Worm (Caenorhabditis elegans) whole organism, young adult: Measurements from ENCODE around the gene gbf-1.
"Not testable (repeated sequence)": the region's sequence is repeated elsewhere in the genome, so short reads cannot be mapped to it uniquely, and the experiment has no call there.

ENCODE experiments used
- B0035.1 ChIP-seq: sonication (generic microtip); optimal IDR thresholded peaks from 2 replicates; lab custom pipeline; 2016; ENCODE audit warnings: missing genetic modification characterization, mild to moderate bottlenecking, missing compliant biosample characterization, missing genotype, missing genetic modification reagents
- B0336.3 ChIP-seq: fragments of 200-800 bp; sonication (Bioruptor generic); IDR thresholded peaks from 2 replicates; pipeline ENCODE4 v1.3.6; 2022; ENCODE audit warnings: missing genetic modification characterization, missing compliant biosample characterization
- K11D2.4 ChIP-seq: fragments of 200-800 bp; sonication (Bioruptor generic); IDR thresholded peaks from 2 replicates; pipeline ENCODE4 v1.3.6; 2022; ENCODE audit warnings: missing genetic modification reagents, missing genetic modification characterization, missing compliant biosample characterization
- K12H6.12 ChIP-seq: fragments of 200-800 bp; sonication (Bioruptor generic); optimal IDR thresholded peaks from 2 replicates; lab custom pipeline; 2018; ENCODE audit warnings: mild to moderate bottlenecking, missing genetic modification characterization, missing compliant biosample characterization
- T07F8.4 ChIP-seq: sonication (generic microtip); optimal IDR thresholded peaks from 2 replicates; lab custom pipeline; 2016; ENCODE audit warnings: mild to moderate bottlenecking, missing genetic modification characterization, moderate library complexity, missing compliant biosample characterization
- Y67H2A.10 ChIP-seq: fragments of 200-800 bp; sonication (Bioruptor generic); conservative IDR thresholded peaks from 2 replicates; pipeline ENCODE4 v1.3.6; 2022; ENCODE audit warnings: missing genetic modification reagents, missing genetic modification characterization, missing compliant biosample characterization
- ama-1 ChIP-seq, 3 experiments: fragments of 150-350 bp in 1 of 3; sonication (generic microtip) in 2 of 3; optimal IDR thresholded peaks; 2 replicates each; lab custom pipeline; 2014 to 2018; ENCODE audit warnings: missing biosample characterization in 2 of 3, missing genetic modification characterization in 2 of 3, missing genetic modification reagents in 2 of 3
- atf-7 ChIP-seq: sonication (generic microtip); optimal IDR thresholded peaks from 2 replicates; lab custom pipeline; 2017; ENCODE audit warnings: mild to moderate bottlenecking, missing genetic modification characterization, missing compliant biosample characterization
- cebp-1 ChIP-seq, 2 experiments: fragments of 200-800 bp in 1 of 2; sonication (Bioruptor generic) in 1 of 2; sonication (generic microtip) in 1 of 2; IDR thresholded peaks in 1 of 2; optimal IDR thresholded peaks in 1 of 2; 2 replicates each; pipeline versions ENCODE4 v1.3.6 to Lab custom; 2017 to 2022; ENCODE audit warnings: missing compliant biosample characterization in 2 of 2, missing genetic modification characterization in 2 of 2, mild to moderate bottlenecking in 1 of 2, missing genetic modification reagents in 1 of 2, moderate library complexity in 1 of 2
- cebp-2 ChIP-seq: fragments of 200-800 bp; sonication (Bioruptor generic); IDR thresholded peaks from 2 replicates; pipeline ENCODE4 v1.3.6; 2022; ENCODE audit warnings: missing genetic modification characterization, missing compliant biosample characterization
- ceh-100 ChIP-seq: fragments of 200-800 bp; sonication (Bioruptor generic); IDR thresholded peaks from 2 replicates; pipeline ENCODE4 v1.3.6; 2022; ENCODE audit warnings: missing genetic modification reagents, missing genetic modification characterization, missing compliant biosample characterization
- ceh-27 ChIP-seq: fragments of 200-800 bp; sonication (Bioruptor generic); optimal IDR thresholded peaks from 2 replicates; lab custom pipeline; 2018; ENCODE audit warnings: mild to moderate bottlenecking, missing genetic modification characterization, moderate library complexity, missing compliant biosample characterization
- ceh-79 ChIP-seq: sonication (generic microtip); optimal IDR thresholded peaks from 2 replicates; lab custom pipeline; 2017; ENCODE audit warnings: mild to moderate bottlenecking, missing genetic modification characterization, missing compliant biosample characterization
- dox-1 ChIP-seq: fragments of 200-800 bp; sonication (Bioruptor generic); IDR thresholded peaks from 2 replicates; pipeline ENCODE4 v1.3.6; 2022; ENCODE audit warnings: missing genetic modification reagents, missing genetic modification characterization, missing compliant biosample characterization
- egl-18 ChIP-seq: fragments of 200-800 bp; sonication (Bioruptor generic); IDR thresholded peaks from 2 replicates; pipeline ENCODE4 v1.3.6; 2022; ENCODE audit warnings: missing genetic modification reagents, missing genetic modification characterization, missing compliant biosample characterization
- egrh-3 ChIP-seq: fragments of 200-800 bp; sonication (Bioruptor generic); IDR thresholded peaks from 2 replicates; pipeline ENCODE4 v1.3.6; 2022; ENCODE audit warnings: missing genetic modification reagents, missing genetic modification characterization, missing compliant biosample characterization
- ekl-4 ChIP-seq: fragments of 200-800 bp; sonication (Bioruptor generic); IDR thresholded peaks from 2 replicates; pipeline ENCODE4 v1.3.6; 2022; ENCODE audit warnings: missing genetic modification reagents, missing genetic modification characterization, missing compliant biosample characterization
- fkh-3 ChIP-seq: sonication (generic microtip); optimal IDR thresholded peaks from 2 replicates; lab custom pipeline; 2016; ENCODE audit warnings: mild to moderate bottlenecking, missing genetic modification characterization, missing compliant biosample characterization
- hmg-1.2 ChIP-seq: fragments of 200-800 bp; sonication (Bioruptor generic); IDR thresholded peaks from 2 replicates; pipeline ENCODE4 v1.3.6; 2022; ENCODE audit warnings: missing genetic modification reagents, missing genetic modification characterization, missing compliant biosample characterization
- let-607 ChIP-seq, 2 experiments: fragments of 200-800 bp in 1 of 2; sonication (Bioruptor generic) in 1 of 2; sonication (generic microtip) in 1 of 2; optimal IDR thresholded peaks; 2 replicates each; lab custom pipeline; 2016 to 2018; ENCODE audit warnings: mild to moderate bottlenecking in 2 of 2, missing compliant biosample characterization in 2 of 2, missing genetic modification characterization in 2 of 2, moderate library complexity in 2 of 2, missing genotype in 1 of 2
- lin-35 ChIP-seq, 3 experiments: fragments of 150-350 bp in 2 of 3; sonication (generic microtip) in 1 of 3; optimal IDR thresholded peaks; 2 replicates each; lab custom pipeline; 2014 to 2018; ENCODE audit warnings: missing biosample characterization in 3 of 3, missing genetic modification characterization in 3 of 3, missing genetic modification reagents in 3 of 3
- lin-54 ChIP-seq: fragments of 200-800 bp; sonication (Bioruptor generic); optimal IDR thresholded peaks from 2 replicates; lab custom pipeline; 2018; ENCODE audit warnings: mild to moderate bottlenecking, missing genetic modification characterization, missing compliant biosample characterization
- lsl-1 ChIP-seq: fragments of 200-800 bp; sonication (Bioruptor generic); optimal IDR thresholded peaks from 2 replicates; lab custom pipeline; 2018; ENCODE audit warnings: mild to moderate bottlenecking, missing genetic modification characterization, moderate library complexity, missing compliant biosample characterization
- madf-3 ChIP-seq: fragments of 200-800 bp; sonication (Bioruptor generic); IDR thresholded peaks from 2 replicates; pipeline ENCODE4 v1.3.6; 2022; ENCODE audit warnings: missing genetic modification reagents, missing genetic modification characterization, missing compliant biosample characterization
- madf-6 ChIP-seq: fragments of 200-800 bp; sonication (Bioruptor generic); IDR thresholded peaks from 2 replicates; pipeline ENCODE4 v1.3.6; 2022; ENCODE audit warnings: missing genetic modification reagents, missing genetic modification characterization, missing compliant biosample characterization
- mel-28 ChIP-seq: sonication (generic microtip); optimal IDR thresholded peaks from 2 replicates; lab custom pipeline; 2016; ENCODE audit warnings: borderline replicate concordance, mild to moderate bottlenecking, missing genetic modification characterization, missing compliant biosample characterization
- mes-4 ChIP-seq: sonication (generic microtip); optimal IDR thresholded peaks from 2 replicates; lab custom pipeline; 2016; ENCODE audit warnings: missing genotype, missing genetic modification characterization, missing compliant biosample characterization
- nhr-27 ChIP-seq: fragments of 200-800 bp; sonication (Bioruptor generic); optimal IDR thresholded peaks from 2 replicates; lab custom pipeline; 2018; ENCODE audit warnings: mild to moderate bottlenecking, missing genetic modification characterization, moderate library complexity, missing compliant biosample characterization
- pbrm-1 ChIP-seq: fragments of 200-800 bp; sonication (Bioruptor generic); IDR thresholded peaks from 2 replicates; pipeline ENCODE4 v1.3.6; 2022; ENCODE audit warnings: missing genetic modification reagents, missing genetic modification characterization, missing compliant biosample characterization
- rec-8 ChIP-seq, 2 experiments: sonication (generic microtip); optimal IDR thresholded peaks; 2 replicates each; lab custom pipeline; 2016; ENCODE audit warnings: mild to moderate bottlenecking in 2 of 2, missing genetic modification characterization in 2 of 2, missing genetic modification reagents in 2 of 2, missing genotype in 2 of 2, missing biosample characterization in 1 of 2, missing compliant biosample characterization in 1 of 2, moderate library complexity in 1 of 2
- repo-1 ChIP-seq: sonication (generic microtip); optimal IDR thresholded peaks from 2 replicates; lab custom pipeline; 2017; ENCODE audit warnings: mild to moderate bottlenecking, missing genetic modification characterization, missing compliant biosample characterization
- rpc-1 ChIP-seq, 2 experiments: fragments of 150-350 bp in 1 of 2; sonication (generic microtip) in 1 of 2; optimal IDR thresholded peaks; 2 replicates each; lab custom pipeline; 2014 to 2018; ENCODE audit warnings: missing biosample characterization in 1 of 2, missing genetic modification characterization in 1 of 2, missing genetic modification reagents in 1 of 2, missing genotype in 1 of 2
- snpc-3.4 ChIP-seq: sonication (generic microtip); optimal IDR thresholded peaks from 2 replicates; lab custom pipeline; 2017; ENCODE audit warnings: missing genetic modification characterization, mild to moderate bottlenecking, missing compliant biosample characterization, antibody characterized with exemption, moderate library complexity, missing genotype, missing genetic modification reagents
- snpc-4 ChIP-seq, 5 experiments: fragments of 150-350 bp in 1 of 5; sonication (generic microtip) in 4 of 5; optimal IDR thresholded peaks; 2 replicates each; lab custom pipeline; 2014 to 2018; ENCODE audit warnings: missing genetic modification characterization in 5 of 5, missing biosample characterization in 3 of 5, antibody characterized with exemption in 2 of 5, mild to moderate bottlenecking in 2 of 5, missing compliant biosample characterization in 2 of 5, missing genotype in 2 of 5, moderate library complexity in 2 of 5, missing genetic modification reagents in 1 of 5
- sptf-2 ChIP-seq: fragments of 200-800 bp; sonication (Bioruptor generic); optimal IDR thresholded peaks from 2 replicates; lab custom pipeline; 2018; ENCODE audit warnings: mild to moderate bottlenecking, missing genetic modification characterization, missing compliant biosample characterization
- tbp1 ChIP-seq: fragments of 200-800 bp; sonication (Bioruptor generic); optimal IDR thresholded peaks from 2 replicates; lab custom pipeline; 2018; ENCODE audit warnings: mild to moderate bottlenecking, missing genetic modification characterization, missing compliant biosample characterization
- zfh-2 ChIP-seq: fragments of 200-800 bp; sonication (Bioruptor generic); conservative IDR thresholded peaks from 2 replicates; pipeline ENCODE4 v1.3.6; 2022; ENCODE audit warnings: missing genetic modification reagents, missing genetic modification characterization, missing compliant biosample characterization
- zim-3 ChIP-seq: sonication (generic microtip); optimal IDR thresholded peaks from 2 replicates; lab custom pipeline; 2017; ENCODE audit warnings: mild to moderate bottlenecking, missing genetic modification characterization, moderate library complexity, missing compliant biosample characterization
- ztf-18 ChIP-seq: sonication (generic microtip); optimal IDR thresholded peaks from 2 replicates; lab custom pipeline; 2016; ENCODE audit warnings: missing genotype, mild to moderate bottlenecking, missing genetic modification characterization, missing compliant biosample characterization

Gene gbf-1

DNA sequence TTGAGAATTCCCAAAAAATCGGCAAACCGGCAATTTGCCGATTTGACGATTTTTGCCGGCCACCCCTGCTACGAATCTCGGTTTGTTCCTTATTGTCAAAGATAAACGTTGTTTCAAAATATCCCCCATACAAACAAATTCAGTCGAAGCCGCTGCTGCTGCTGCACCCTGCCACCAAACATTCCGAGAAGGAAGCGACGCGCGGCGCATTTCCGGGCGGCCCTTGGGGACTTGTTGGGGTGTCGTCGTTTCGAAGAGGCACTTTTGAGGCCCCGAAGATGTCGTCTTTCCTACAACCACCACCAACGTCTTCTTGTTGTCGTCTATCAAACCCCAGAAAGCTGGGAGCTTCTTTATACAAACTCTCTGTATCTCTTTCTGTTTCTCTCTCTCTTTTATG is 20.9 kb upstream of the gbf-1 start:
- TF ChIP-seq egrh-3 (peak; percentile 28; the same call in 1 of the 2 replicates), zfh-2 (GFP tag; lab: Robert Waterston, UW) (peak; percentile 80), hmg-1.2 (no peak)

DNA sequence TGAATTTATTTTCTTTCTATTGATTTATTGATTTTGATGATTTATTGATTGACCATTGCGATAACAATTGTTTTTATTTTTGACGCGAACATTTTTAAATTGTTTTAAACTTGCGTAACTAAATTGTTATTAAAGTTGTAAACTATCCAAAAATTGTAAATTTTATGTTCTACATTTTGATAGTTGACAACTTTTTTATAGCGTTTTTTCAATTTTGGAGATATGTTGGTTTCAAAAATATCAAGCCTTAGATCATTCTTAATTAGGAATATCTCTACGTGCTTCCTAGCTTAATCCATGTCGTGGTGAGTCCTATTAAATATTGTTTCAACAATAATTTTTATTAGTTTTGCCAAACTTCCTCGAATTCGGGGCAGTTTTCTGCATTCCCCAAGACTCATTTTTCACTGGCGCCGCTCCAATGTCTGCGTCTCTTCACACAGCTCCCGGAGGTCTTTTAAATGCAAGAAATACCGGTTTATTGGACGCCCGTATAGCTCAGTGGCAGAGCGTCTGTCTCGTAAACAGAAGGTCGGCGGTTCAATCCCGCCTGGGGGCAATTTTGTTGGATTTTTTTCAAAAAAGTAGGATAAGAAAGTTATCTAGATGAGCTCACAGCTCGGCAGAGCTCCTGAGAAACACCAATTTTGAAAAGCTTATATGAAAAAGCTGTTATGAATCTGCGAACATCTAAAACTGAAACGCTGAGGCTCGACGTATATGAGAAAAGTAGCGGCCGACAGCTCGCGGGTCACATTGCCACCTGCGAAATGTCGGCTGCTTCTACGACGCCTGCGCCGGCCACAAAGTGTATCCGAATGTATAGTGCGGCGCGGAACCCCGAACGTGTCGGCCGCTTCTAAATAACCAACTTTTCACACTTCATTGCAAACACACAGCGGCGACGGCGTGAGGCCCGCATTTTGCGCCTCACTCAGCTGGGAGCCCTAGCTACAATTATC is 19.1 kb upstream of the gbf-1 start, which contains the start of gene C24H11.2:
TSS of gene C24H11.2 (minus strand) at position 51 of the 962 bp plus-strand sequence.
- TF ChIP-seq ekl-4 (GFP tag; lab: Robert Waterston, UW) (peak; percentile 32; the same call in 1 of the 2 replicates), egl-18 (GFP tag; lab: Robert Waterston, UW) (0 out of 2 replicates have a peak, but pooled peaks have one; percentile 47), madf-6 (GFP tag; lab: Robert Waterston, UW) (0 out of 2 replicates have a peak, but pooled peaks have one; percentile 25), B0336.3 (GFP tag; lab: Robert Waterston, UW) (peak; percentile 71), T07F8.4 (peak; percentile 28), rpc-1 (optimal IDR thresholded peaks at IDR 0.05; lab: Kevin White, UChicago) (peak; percentile 69), rpc-1 (tag; optimal IDR thresholded peaks at IDR 0.05; lab: Kevin White, UChicago) (peak; percentile 71), snpc-4 (GFP tag; optimal IDR thresholded peaks at IDR 0.05; lab: Kevin White, UChicago) (peak; percentile 8), snpc-4 (tag; optimal IDR thresholded peaks at IDR 0.05; lab: Kevin White, UChicago) (peak; percentile 6 to 92 (median 69)), lin-35 (GFP tag; optimal IDR thresholded peaks at IDR 0.05; lab: Kevin White, UChicago) (peak in 1 of 3 experiments; percentile 35), cebp-2 (GFP tag; lab: Robert Waterston, UW) (peak; percentile 68; the same call in 1 of the 2 replicates), atf-7 (peak; percentile 53), ztf-18 (tag; lab: Kevin White, UChicago) (peak; percentile 51), lsl-1 (GFP tag; lab: Kevin White, UChicago) (peak; percentile 13), cebp-1 (tag; optimal IDR thresholded peaks at IDR 0.05; lab: Kevin White, UChicago) (peak; percentile 70), egrh-3 (0 out of 2 replicates have a peak, but pooled peaks have one; percentile 25), ceh-100 (GFP tag; lab: Robert Waterston, UW) (peak; percentile 34; the same call in 1 of the 2 replicates), madf-3 (GFP tag; lab: Robert Waterston, UW) (0 out of 2 replicates have a peak, but pooled peaks have one; percentile 18), ama-1 (GFP tag; optimal IDR thresholded peaks at IDR 0.05; lab: Kevin White, UChicago) (peak in 1 of 2 experiments; percentile 60), snpc-3.4 (peak; percentile 52), dox-1 (GFP tag; lab: Robert Waterston, UW) (peak; percentile 80), zim-3 (tag; lab: Kevin White, UChicago) (peak; percentile 80), B0035.1 (tag; lab: Kevin White, UChicago) (peak; percentile 53), tbp1 (GFP tag; lab: Kevin White, UChicago) (peak; percentile 94), nhr-27 (tag; lab: Kevin White, UChicago) (peak; percentile 79), pbrm-1 (GFP tag; lab: Robert Waterston, UW) (peak; percentile 47; the same call in 1 of the 2 replicates), mes-4 (tag; lab: Kevin White, UChicago) (peak; percentile 3), let-607 (tag; optimal IDR thresholded peaks at IDR 0.05; lab: Kevin White, UChicago) (peak; percentile 34 to 61), Y67H2A.10 (GFP tag; lab: Robert Waterston, UW) (0 out of 2 replicates have a peak, but pooled peaks have one; percentile 12), ceh-27 (GFP tag; lab: Kevin White, UChicago) (peak; percentile 46), sptf-2 (GFP tag; lab: Kevin White, UChicago) (peak; percentile 85), zfh-2 (GFP tag; lab: Robert Waterston, UW) (peak; percentile 83), K12H6.12 (peak; percentile 56), rec-8 (tag; optimal IDR thresholded peaks at IDR 0.05; lab: Kevin White, UChicago) (peak; percentile 64 to 65), ceh-79 (tag; lab: Kevin White, UChicago) (peak; percentile 35), fkh-3 (tag; lab: Kevin White, UChicago) (peak; percentile 70), repo-1 (tag; lab: Kevin White, UChicago) (peak; percentile 73), K11D2.4 (GFP tag; lab: Robert Waterston, UW) (0 out of 2 replicates have a peak, but pooled peaks have one; percentile 39), mel-28 (tag; lab: Kevin White, UChicago) (peak; percentile 59), lin-54 (GFP tag; lab: Kevin White, UChicago) (peak; percentile 51), hmg-1.2 (peak; percentile 74)
- TF ChIP-seq cebp-1 (GFP tag; IDR thresholded peaks at IDR 0.05; lab: Robert Waterston, UW); ama-1 (optimal IDR thresholded peaks at IDR 0.05; lab: Kevin White, UChicago): not testable (repeated sequence)
